Worm (Caenorhabditis elegans) whole organism, L2 larva: ENCODE results near the gene wago-10.

Experiments
- C34F6.9 ChIP-seq: fragments of 150-350 bp; optimal IDR thresholded peaks from 2 replicates; lab custom pipeline; 2014; ENCODE audit warnings: missing biosample characterization, missing genetic modification characterization
- F13H6.1 ChIP-seq: sonication (generic microtip); optimal IDR thresholded peaks from 2 replicates; lab custom pipeline; 2016; ENCODE audit warnings: missing genetic modification characterization, missing compliant biosample characterization
- Y55F3AM.14 ChIP-seq: fragments of 200-800 bp; sonication (Bioruptor generic); optimal IDR thresholded peaks from 2 replicates; lab custom pipeline; 2018; ENCODE audit warnings: mild to moderate bottlenecking, missing genetic modification characterization, missing compliant biosample characterization
- ZK546.5 ChIP-seq: sonication (generic microtip); optimal IDR thresholded peaks from 2 replicates; lab custom pipeline; 2017; ENCODE audit warnings: missing biosample characterization, missing genetic modification characterization
- alr-1 ChIP-seq: fragments of 150-350 bp; optimal IDR thresholded peaks from 2 replicates; lab custom pipeline; 2014; ENCODE audit warnings: missing biosample characterization, missing genetic modification characterization
- aly-2 ChIP-seq: fragments of 150-350 bp; optimal IDR thresholded peaks from 2 replicates; lab custom pipeline; 2014; ENCODE audit warnings: missing biosample characterization, missing genetic modification characterization
- ama-1 ChIP-seq: fragments of 150-350 bp; optimal IDR thresholded peaks from 2 replicates; lab custom pipeline; 2018; ENCODE audit warnings: inconsistent platforms
- blmp-1 ChIP-seq: sonication (generic microtip); optimal IDR thresholded peaks from 2 replicates; lab custom pipeline; 2017; ENCODE audit warnings: missing genetic modification characterization, mild to moderate bottlenecking, missing compliant biosample characterization, antibody characterized with exemption, moderate library complexity; ENCODE audit not compliant: insufficient read depth
- ceh-16 ChIP-seq: fragments of 150-350 bp; optimal IDR thresholded peaks from 2 replicates; lab custom pipeline; 2014; ENCODE audit warnings: missing biosample characterization, missing genetic modification characterization
- ceh-82 ChIP-seq: fragments of 150-350 bp; optimal IDR thresholded peaks from 2 replicates; lab custom pipeline; 2014; ENCODE audit warnings: missing biosample characterization, missing genetic modification characterization
- crh-2 ChIP-seq: sonication (generic microtip); optimal IDR thresholded peaks from 2 replicates; lab custom pipeline; 2017; ENCODE audit warnings: missing biosample characterization, missing genetic modification characterization
- egl-27 ChIP-seq: sonication (generic microtip); optimal IDR thresholded peaks from 3 replicates; lab custom pipeline; 2017; ENCODE audit warnings: missing biosample characterization, missing genetic modification reagents, missing genetic modification characterization
- elt-1 ChIP-seq: fragments of 150-350 bp; optimal IDR thresholded peaks from 2 replicates; lab custom pipeline; 2014; ENCODE audit warnings: missing biosample characterization, missing genetic modification characterization
- elt-3 ChIP-seq: sonication (generic microtip); optimal IDR thresholded peaks from 2 replicates; lab custom pipeline; 2017; ENCODE audit warnings: missing biosample characterization, missing genetic modification characterization
- fos-1 ChIP-seq: fragments of 150-350 bp; optimal IDR thresholded peaks from 2 replicates; lab custom pipeline; 2014; ENCODE audit warnings: missing biosample characterization, missing genetic modification characterization
- gmeb-1 ChIP-seq: fragments of 150-350 bp; optimal IDR thresholded peaks from 2 replicates; lab custom pipeline; 2014; ENCODE audit warnings: missing biosample characterization, missing genetic modification characterization
- lin-11 ChIP-seq: fragments of 150-350 bp; sonication (generic microtip); optimal IDR thresholded peaks from 2 replicates; lab custom pipeline; 2014; ENCODE audit warnings: missing biosample characterization, missing genetic modification characterization, inconsistent platforms, mixed read lengths
- lin-13 ChIP-seq: fragments of 150-350 bp; optimal IDR thresholded peaks from 2 replicates; lab custom pipeline; 2014; ENCODE audit warnings: missing biosample characterization, missing genetic modification reagents, missing genetic modification characterization
- lin-39 ChIP-seq: fragments of 150-350 bp; optimal IDR thresholded peaks from 2 replicates; lab custom pipeline; 2014; ENCODE audit warnings: missing biosample characterization, missing genetic modification reagents, missing genetic modification characterization
- lsy-2 ChIP-seq, 2 experiments: fragments of 150-350 bp in 1 of 2; sonication (generic microtip) in 1 of 2; optimal IDR thresholded peaks; 2 replicates each; lab custom pipeline; 2014 to 2017; ENCODE audit warnings: missing biosample characterization in 2 of 2, missing genetic modification characterization in 2 of 2
- mab-5 ChIP-seq: fragments of 150-350 bp; optimal IDR thresholded peaks from 2 replicates; lab custom pipeline; 2014; ENCODE audit warnings: missing biosample characterization, missing genetic modification characterization
- mbf-1 ChIP-seq: sonication (generic microtip); optimal IDR thresholded peaks from 2 replicates; lab custom pipeline; 2017; ENCODE audit warnings: missing biosample characterization, missing genetic modification characterization
- mdl-1 ChIP-seq, 2 experiments: fragments of 150-350 bp in 1 of 2; sonication (generic microtip) in 1 of 2; optimal IDR thresholded peaks; 2 replicates each; lab custom pipeline; 2017; ENCODE audit warnings: missing biosample characterization in 2 of 2, missing genetic modification characterization in 2 of 2
- nhr-10 ChIP-seq: sonication (generic microtip); optimal IDR thresholded peaks from 2 replicates; lab custom pipeline; 2017; ENCODE audit warnings: missing biosample characterization, missing genetic modification characterization
- nhr-11 ChIP-seq: fragments of 150-350 bp; optimal IDR thresholded peaks from 2 replicates; lab custom pipeline; 2014; ENCODE audit warnings: missing biosample characterization, missing genetic modification characterization
- nhr-12 ChIP-seq: fragments of 150-350 bp; optimal IDR thresholded peaks from 2 replicates; lab custom pipeline; 2014; ENCODE audit warnings: missing biosample characterization, missing genetic modification characterization
- nhr-129 ChIP-seq: fragments of 150-350 bp; optimal IDR thresholded peaks from 2 replicates; lab custom pipeline; 2014; ENCODE audit warnings: missing biosample characterization, missing genetic modification characterization
- nhr-21 ChIP-seq: fragments of 150-350 bp; optimal IDR thresholded peaks from 2 replicates; lab custom pipeline; 2014; ENCODE audit warnings: missing biosample characterization, missing genetic modification characterization
- nhr-23 ChIP-seq: fragments of 150-350 bp; optimal IDR thresholded peaks from 2 replicates; lab custom pipeline; 2014; ENCODE audit warnings: missing biosample characterization, missing genetic modification reagents, missing genetic modification characterization
- nhr-25 ChIP-seq: fragments of 150-350 bp; sonication (generic microtip); optimal IDR thresholded peaks from 3 replicates; lab custom pipeline; 2014; ENCODE audit warnings: missing biosample characterization, missing genetic modification characterization
- nhr-6 ChIP-seq: fragments of 150-350 bp; optimal IDR thresholded peaks from 2 replicates; lab custom pipeline; 2014; ENCODE audit warnings: missing biosample characterization, missing genetic modification characterization
- nhr-77 ChIP-seq: fragments of 150-350 bp; optimal IDR thresholded peaks from 2 replicates; lab custom pipeline; 2014; ENCODE audit warnings: missing biosample characterization, missing genetic modification characterization
- peb-1 ChIP-seq: fragments of 150-350 bp; optimal IDR thresholded peaks from 2 replicates; lab custom pipeline; 2014; ENCODE audit warnings: missing biosample characterization, missing genetic modification characterization
- sem-4 ChIP-seq: fragments of 150-350 bp; optimal IDR thresholded peaks from 2 replicates; lab custom pipeline; 2014; ENCODE audit warnings: missing biosample characterization, missing genetic modification reagents, missing genetic modification characterization
- skn-1 ChIP-seq: sonication (generic microtip); optimal IDR thresholded peaks from 2 replicates; lab custom pipeline; 2017; ENCODE audit warnings: missing biosample characterization, missing genetic modification characterization
- sma-9 ChIP-seq, 2 experiments: fragments of 150-350 bp in 1 of 2; sonication (generic microtip) in 1 of 2; optimal IDR thresholded peaks; 2 replicates each; lab custom pipeline; 2014 to 2016; ENCODE audit warnings: missing genetic modification characterization in 2 of 2, mild to moderate bottlenecking in 1 of 2, missing biosample characterization in 1 of 2, missing compliant biosample characterization in 1 of 2, missing genetic modification reagents in 1 of 2, moderate library complexity in 1 of 2
- snpc-4 ChIP-seq: fragments of 150-350 bp; optimal IDR thresholded peaks from 2 replicates; lab custom pipeline; 2014; ENCODE audit warnings: missing biosample characterization, missing genetic modification characterization
- unc-39 ChIP-seq: fragments of 150-350 bp; optimal IDR thresholded peaks from 2 replicates; lab custom pipeline; 2014; ENCODE audit warnings: missing biosample characterization, missing genetic modification characterization
- unc-55 ChIP-seq: fragments of 150-350 bp; sonication (generic microtip); optimal IDR thresholded peaks from 3 replicates; lab custom pipeline; 2014; ENCODE audit warnings: missing biosample characterization, missing genetic modification reagents, missing genetic modification characterization
- unc-62 ChIP-seq: fragments of 150-350 bp; optimal IDR thresholded peaks from 2 replicates; lab custom pipeline; 2014; ENCODE audit warnings: missing biosample characterization, missing genetic modification reagents, missing genetic modification characterization
- ztf-1 ChIP-seq: fragments of 200-800 bp; sonication (Bioruptor generic); conservative IDR thresholded peaks from 2 replicates; pipeline ENCODE4 v1.3.6; 2022; ENCODE audit warnings: missing genetic modification characterization, missing compliant biosample characterization
- ztf-11 ChIP-seq: sonication (generic microtip); optimal IDR thresholded peaks from 2 replicates; lab custom pipeline; 2017; ENCODE audit warnings: missing biosample characterization, missing genetic modification characterization
- ztf-4 ChIP-seq: fragments of 150-350 bp; optimal IDR thresholded peaks from 2 replicates; lab custom pipeline; 2014; ENCODE audit warnings: missing biosample characterization, missing genetic modification characterization

wago-10 gene

DNA sequence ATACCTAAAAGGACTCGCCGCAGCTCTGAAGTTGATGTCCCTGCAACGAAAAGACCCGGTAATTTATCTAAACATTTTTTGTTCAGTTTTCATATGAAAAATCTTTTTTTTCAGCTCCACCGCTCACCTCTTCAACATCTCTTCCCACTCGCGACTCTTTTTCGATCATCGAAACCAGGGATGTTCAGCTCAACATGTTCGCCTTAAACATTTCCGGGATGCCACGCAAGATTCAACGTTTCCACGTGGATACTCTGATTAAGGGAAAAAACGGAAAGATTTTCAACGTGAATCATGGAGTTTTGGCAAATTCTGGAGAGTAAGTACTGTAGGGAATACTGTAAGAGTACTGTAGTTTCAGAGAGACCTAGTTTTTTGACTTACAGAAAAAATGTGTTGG, 318 bp downstream of the wago-10 start:
- TF ChIP-seq unc-39 (tag; lab: Kevin White, UChicago) (no peak), lin-11 (no peak), lin-13 (GFP tag; lab: Kevin White, UChicago) (no peak), ztf-1 (GFP tag; lab: Robert Waterston, UW) (no peak), mbf-1 (tag; lab: Kevin White, UChicago) (no peak), unc-55 (GFP tag; lab: Kevin White, UChicago) (no peak), Y55F3AM.14 (GFP tag; lab: Kevin White, UChicago) (no peak), alr-1 (tag; lab: Kevin White, UChicago) (no peak), egl-27 (tag; lab: Kevin White, UChicago) (no peak), lin-39 (tag; lab: Kevin White, UChicago) (no peak), nhr-23 (tag; lab: Kevin White, UChicago) (no peak), nhr-10 (tag; lab: Kevin White, UChicago) (no peak)
- TF ChIP-seq, all 48 proteins: peak for 0

DNA sequence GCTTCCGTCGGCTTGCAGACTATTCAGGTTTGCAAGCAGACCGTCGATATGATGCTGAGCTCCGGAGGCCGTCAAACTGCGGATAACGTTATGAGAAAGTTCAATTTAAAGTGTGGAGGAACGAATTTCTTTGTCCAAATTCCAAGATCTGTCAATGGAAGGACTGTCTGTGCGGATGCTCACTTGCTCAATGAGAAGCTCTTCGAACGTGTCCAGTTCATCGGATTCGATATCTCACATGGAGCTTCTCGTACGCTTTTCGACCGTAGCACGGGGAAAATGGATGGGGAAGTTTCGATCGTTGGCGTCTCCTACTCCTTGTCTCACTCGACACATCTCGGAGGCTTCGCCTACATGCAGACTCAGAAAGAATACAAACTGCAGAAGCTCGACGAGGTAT, 2.8 kb downstream of the wago-10 start:
- TF ChIP-seq egl-27 (tag; lab: Kevin White, UChicago) (no peak), nhr-12 (tag; lab: Kevin White, UChicago) (no peak), F13H6.1 (tag; lab: Kevin White, UChicago) (no peak), ztf-1 (GFP tag; lab: Robert Waterston, UW) (no peak), ZK546.5 (no peak), peb-1 (tag; lab: Kevin White, UChicago) (no peak), mab-5 (tag; lab: Kevin White, UChicago) (no peak), nhr-6 (tag; lab: Kevin White, UChicago) (no peak), sem-4 (tag; lab: Kevin White, UChicago) (no peak), lsy-2 (tag; optimal IDR thresholded peaks at IDR 0.05; lab: Kevin White, UChicago) (no peak)

DNA sequence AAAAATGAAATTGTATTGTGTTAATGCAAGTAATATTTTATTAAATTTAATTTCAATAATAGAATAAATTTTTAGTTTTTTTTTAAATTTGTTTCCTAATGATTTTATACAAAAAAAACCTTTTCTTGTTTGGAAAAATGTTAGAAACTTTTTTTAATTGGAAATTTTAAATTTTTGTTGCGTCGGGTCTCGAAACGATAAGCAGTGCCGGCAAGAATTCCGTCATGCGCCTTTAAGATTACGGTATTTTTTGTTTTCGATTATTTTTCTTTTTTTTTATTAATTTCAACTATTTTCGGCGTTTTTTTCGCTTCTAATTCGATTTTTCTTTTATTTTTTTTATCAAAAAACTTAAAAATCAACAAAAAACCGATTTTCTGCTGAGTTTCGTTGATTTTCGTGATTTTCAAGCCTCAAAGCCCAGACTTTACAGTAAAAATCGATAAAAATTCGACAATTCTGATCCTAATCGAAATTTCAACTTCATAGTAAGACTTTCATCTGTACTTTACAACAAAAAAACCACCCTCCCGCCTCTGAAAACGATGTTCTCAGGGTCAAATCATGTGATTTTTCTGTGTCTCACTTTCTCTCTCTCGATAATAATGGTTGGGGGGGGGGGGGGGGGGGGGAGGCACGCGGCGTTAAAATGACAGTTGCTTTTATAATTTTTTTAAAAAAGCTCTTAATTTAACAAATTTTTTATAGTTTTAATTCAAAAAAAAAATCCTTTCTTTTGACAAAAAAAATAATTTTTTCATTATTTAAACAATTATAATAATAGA, 4.5 kb downstream of the wago-10 start:
- TF ChIP-seq blmp-1 (tag; lab: Kevin White, UChicago) (no peak), nhr-11 (tag; lab: Kevin White, UChicago) (no peak), snpc-4 (tag; lab: Kevin White, UChicago) (no peak), fos-1 (tag; lab: Kevin White, UChicago) (no peak), lin-39 (tag; lab: Kevin White, UChicago) (no peak), nhr-129 (tag; lab: Kevin White, UChicago) (no peak), crh-2 (no peak), mbf-1 (tag; lab: Kevin White, UChicago) (no peak), aly-2 (tag; lab: Kevin White, UChicago) (no peak), sma-9 (GFP tag; optimal IDR thresholded peaks at IDR 0.05; lab: Kevin White, UChicago) (no peak), sma-9 (tag; optimal IDR thresholded peaks at IDR 0.05; lab: Kevin White, UChicago) (no peak), unc-62 (GFP tag; lab: Kevin White, UChicago) (no peak), mdl-1 (tag; optimal IDR thresholded peaks at IDR 0.05; lab: Kevin White, UChicago) (no peak), ZK546.5 (no peak), lin-11 (no peak), egl-27 (tag; lab: Kevin White, UChicago) (no peak), ceh-16 (tag; lab: Kevin White, UChicago) (no peak)
- TF ChIP-seq, all 48 proteins: peak for 0

DNA sequence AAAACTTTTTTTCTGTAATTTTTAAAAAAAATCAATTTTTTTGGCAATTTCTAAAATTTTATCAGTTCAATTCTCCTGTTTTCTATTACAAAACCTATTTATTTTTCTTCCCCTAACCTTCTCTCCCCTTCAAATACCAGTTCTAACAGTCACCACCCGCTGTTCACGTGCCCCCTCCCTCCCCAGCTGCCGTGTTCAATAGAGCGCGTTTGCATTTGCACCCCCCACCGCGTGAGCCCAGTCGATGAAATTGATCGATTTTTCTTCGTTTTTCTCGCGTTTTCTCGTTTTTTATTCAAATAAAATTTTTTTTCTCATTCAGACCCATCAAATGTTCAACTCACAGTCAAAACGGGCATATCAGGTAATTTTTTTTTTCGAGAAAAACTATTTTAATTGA, 5.8 kb downstream of the wago-10 start, which contains the start of gene atg-9:
atg-9 (plus strand) TSS at position 332 of the 400 bp plus-strand sequence.
- no peak for TF ChIP-seq aly-2 (tag; lab: Kevin White, UChicago)
- peak; percentile 50 for TF ChIP-seq F13H6.1 (tag; lab: Kevin White, UChicago)
- peak; percentile 80 for TF ChIP-seq C34F6.9
- peak; percentile 40 for TF ChIP-seq Y55F3AM.14 (GFP tag; lab: Kevin White, UChicago)
- no peak for TF ChIP-seq ceh-82 (tag; lab: Kevin White, UChicago)
- peak; percentile 40 for TF ChIP-seq unc-55 (GFP tag; lab: Kevin White, UChicago)
- TF ChIP-seq nhr-25: peak; percentile 84
- no peak for TF ChIP-seq peb-1 (tag; lab: Kevin White, UChicago)
- TF ChIP-seq nhr-23 (tag; lab: Kevin White, UChicago): no peak
- no peak for TF ChIP-seq ZK546.5
- TF ChIP-seq ama-1: peak; percentile 58
- TF ChIP-seq nhr-77: no peak
- TF ChIP-seq nhr-11 (tag; lab: Kevin White, UChicago): no peak
- no peak for TF ChIP-seq skn-1 (tag; lab: Kevin White, UChicago)
- TF ChIP-seq sma-9 (GFP tag; optimal IDR thresholded peaks at IDR 0.05; lab: Kevin White, UChicago): peak; percentile 48
- TF ChIP-seq sma-9 (tag; optimal IDR thresholded peaks at IDR 0.05; lab: Kevin White, UChicago): no peak
- TF ChIP-seq nhr-10 (tag; lab: Kevin White, UChicago): no peak
- TF ChIP-seq mdl-1 (tag; optimal IDR thresholded peaks at IDR 0.05; lab: Kevin White, UChicago): peak; percentile 59 to 89
- peak; percentile 55 for TF ChIP-seq sem-4 (tag; lab: Kevin White, UChicago)
- no peak for TF ChIP-seq lin-39 (tag; lab: Kevin White, UChicago)
- peak; percentile 47 for TF ChIP-seq ztf-4 (tag; lab: Kevin White, UChicago)
- peak; percentile 23 for TF ChIP-seq blmp-1 (tag; lab: Kevin White, UChicago)
- no peak for TF ChIP-seq elt-3 (tag; lab: Kevin White, UChicago)
- no peak for TF ChIP-seq snpc-4 (tag; lab: Kevin White, UChicago)
- no peak for TF ChIP-seq egl-27 (tag; lab: Kevin White, UChicago)
- TF ChIP-seq ztf-1 (GFP tag; lab: Robert Waterston, UW): no peak
- TF ChIP-seq gmeb-1 (tag; lab: Kevin White, UChicago): peak; percentile 75
- TF ChIP-seq ztf-11 (tag; lab: Kevin White, UChicago): no peak
- no peak for TF ChIP-seq elt-1 (tag; lab: Kevin White, UChicago)
- peak; percentile 23 for TF ChIP-seq nhr-21 (tag; lab: Kevin White, UChicago)
